Fruit fly (Drosophila melanogaster) whole organism, prepupa: ENCODE results near the gene RabX6.

Experiments used
- Blimp-1 ChIP-seq: fragments of 200-800 bp; sonication (Bioruptor generic); optimal IDR thresholded peaks from 3 replicates; lab custom pipeline; 2017; ENCODE audit warnings: missing biosample characterization, missing genetic modification characterization, mild to moderate bottlenecking, moderate library complexity, missing genetic modification reagents
- CG10631 ChIP-seq: fragments of 200-800 bp; sonication (Bioruptor generic); optimal IDR thresholded peaks from 2 replicates; lab custom pipeline; 2016; ENCODE audit warnings: missing biosample characterization, missing genetic modification characterization
- CG10669 ChIP-seq: fragments of 200-800 bp; sonication (Bioruptor generic); optimal IDR thresholded peaks from 3 replicates; lab custom pipeline; 2018; ENCODE audit warnings: missing biosample characterization, mild to moderate bottlenecking, missing genetic modification characterization, moderate library complexity
- CG11294 ChIP-seq: fragments of 200-800 bp; sonication (Bioruptor generic); IDR thresholded peaks from 2 replicates; pipeline ENCODE4 v1.3.6; 2022; ENCODE audit warnings: missing biosample characterization, missing genetic modification characterization
- CG11762 ChIP-seq: fragments of 200-800 bp; sonication (Bioruptor generic); optimal IDR thresholded peaks from 3 replicates; lab custom pipeline; 2016; ENCODE audit warnings: missing biosample characterization, missing genetic modification characterization; ENCODE audit not compliant: insufficient read depth
- CG15336 ChIP-seq: fragments of 200-800 bp; sonication (Bioruptor generic); IDR thresholded peaks from 2 replicates; pipeline ENCODE4 v1.3.6; 2022; ENCODE audit warnings: missing biosample characterization, missing genetic modification characterization
- CG1621 ChIP-seq: fragments of 200-800 bp; sonication (Bioruptor generic); optimal IDR thresholded peaks from 3 replicates; lab custom pipeline; 2018; ENCODE audit warnings: missing biosample characterization, mild to moderate bottlenecking, missing genetic modification characterization
- CG32006 ChIP-seq: fragments of 200-800 bp; sonication (Bioruptor generic); optimal IDR thresholded peaks from 3 replicates; lab custom pipeline; 2017; ENCODE audit warnings: missing biosample characterization, mild to moderate bottlenecking, missing genetic modification characterization
- CG3919 ChIP-seq: fragments of 200-800 bp; sonication (Bioruptor generic); optimal IDR thresholded peaks from 3 replicates; lab custom pipeline; 2016; ENCODE audit warnings: missing biosample characterization, missing genetic modification characterization
- CG6163 ChIP-seq: fragments of 200-800 bp; sonication (Bioruptor generic); IDR thresholded peaks from 3 replicates; pipeline ENCODE4 v1.3.6; 2022; ENCODE audit warnings: missing biosample characterization, missing genetic modification characterization
- CG6276 ChIP-seq: fragments of 200-800 bp; sonication (Bioruptor generic); optimal IDR thresholded peaks from 2 replicates; lab custom pipeline; 2017; ENCODE audit warnings: missing biosample characterization, mild to moderate bottlenecking, missing genetic modification characterization
- CG6854 ChIP-seq: fragments of 200-800 bp; sonication (Bioruptor generic); optimal IDR thresholded peaks from 2 replicates; lab custom pipeline; 2017; ENCODE audit warnings: missing biosample characterization, mild to moderate bottlenecking, missing genetic modification characterization
- CG8119 ChIP-seq: fragments of 200-800 bp; sonication (Bioruptor generic); IDR thresholded peaks from 3 replicates; pipeline ENCODE4 v1.3.6; 2022; ENCODE audit warnings: missing biosample characterization, missing genetic modification characterization
- CG8319 ChIP-seq: fragments of 200-800 bp; sonication (Bioruptor generic); optimal IDR thresholded peaks from 3 replicates; lab custom pipeline; 2016; ENCODE audit warnings: missing biosample characterization, missing genetic modification characterization
- CG8632 ChIP-seq: fragments of 200-800 bp; sonication (Bioruptor generic); optimal IDR thresholded peaks from 3 replicates; lab custom pipeline; 2016; ENCODE audit warnings: missing biosample characterization, missing genetic modification characterization
- CG9139 ChIP-seq: fragments of 200-800 bp; sonication (Bioruptor generic); optimal IDR thresholded peaks from 3 replicates; lab custom pipeline; 2017; ENCODE audit warnings: missing biosample characterization, mild to moderate bottlenecking, missing genetic modification characterization
- Eip78C ChIP-seq: fragments of 200-800 bp; sonication (Bioruptor generic); peaks from one replicate; lab custom pipeline; 2016; ENCODE audit warnings: missing biosample characterization, missing genetic modification characterization
- Eip93F ChIP-seq: fragments of 200-800 bp; sonication (Bioruptor generic); optimal IDR thresholded peaks from 2 replicates; lab custom pipeline; 2016; ENCODE audit warnings: missing biosample characterization, mild to moderate bottlenecking, missing genetic modification characterization
- Ets21C ChIP-seq: fragments of 200-800 bp; sonication (Bioruptor generic); optimal IDR thresholded peaks from 3 replicates; lab custom pipeline; 2016; ENCODE audit warnings: missing biosample characterization, missing genetic modification characterization
- Ets96B ChIP-seq: fragments of 200-800 bp; optimal IDR thresholded peaks from 2 replicates; lab custom pipeline; 2019; ENCODE audit warnings: missing biosample characterization, mild to moderate bottlenecking, missing genetic modification characterization, moderate library complexity
- Hr38 ChIP-seq: sonication (Bioruptor generic); optimal IDR thresholded peaks from 2 replicates; lab custom pipeline; 2016; ENCODE audit warnings: missing biosample characterization, missing genetic modification characterization
- Hr39 ChIP-seq: fragments of 200-800 bp; sonication (Bioruptor generic); optimal IDR thresholded peaks from 2 replicates; lab custom pipeline; 2016; ENCODE audit warnings: missing biosample characterization, missing genetic modification characterization
- Hr4 ChIP-seq: fragments of 200-800 bp; sonication (Bioruptor generic); optimal IDR thresholded peaks from 3 replicates; lab custom pipeline; 2016; ENCODE audit warnings: missing biosample characterization, missing genetic modification characterization
- Met ChIP-seq: fragments of 200-800 bp; sonication (Bioruptor generic); optimal IDR thresholded peaks from 3 replicates; lab custom pipeline; 2016; ENCODE audit warnings: missing biosample characterization, missing genetic modification characterization
- OdsH ChIP-seq: fragments of 200-800 bp; sonication (Bioruptor generic); optimal IDR thresholded peaks from 3 replicates; lab custom pipeline; 2016; ENCODE audit warnings: missing biosample characterization, missing genetic modification characterization
- Sox102F ChIP-seq: fragments of 200-800 bp; sonication (Bioruptor generic); optimal IDR thresholded peaks from 2 replicates; lab custom pipeline; 2016; ENCODE audit warnings: missing biosample characterization, mild to moderate bottlenecking, missing genetic modification characterization
- Sox15 ChIP-seq: fragments of 200-800 bp; sonication (Bioruptor generic); optimal IDR thresholded peaks from 3 replicates; lab custom pipeline; 2016; ENCODE audit warnings: missing biosample characterization, missing genetic modification characterization
- achi ChIP-seq: fragments of 200-800 bp; sonication (Bioruptor generic); optimal IDR thresholded peaks from 3 replicates; lab custom pipeline; 2016; ENCODE audit warnings: missing biosample characterization, missing genetic modification characterization
- acj6 ChIP-seq: fragments of 200-800 bp; sonication (Bioruptor generic); optimal IDR thresholded peaks from 3 replicates; lab custom pipeline; 2016; ENCODE audit warnings: missing biosample characterization, missing genetic modification characterization
- dac ChIP-seq: fragments of 200-800 bp; sonication (Bioruptor generic); optimal IDR thresholded peaks from 2 replicates; lab custom pipeline; 2017; ENCODE audit warnings: missing biosample characterization, mild to moderate bottlenecking, missing genetic modification characterization
- dsx ChIP-seq: fragments of 200-800 bp; optimal IDR thresholded peaks from 3 replicates; lab custom pipeline; 2019; ENCODE audit warnings: missing biosample characterization, mild to moderate bottlenecking, missing genetic modification characterization, moderate library complexity; ENCODE audit not compliant: poor library complexity, severe bottlenecking
- fd59A ChIP-seq: fragments of 200-800 bp; sonication (Bioruptor generic); optimal IDR thresholded peaks from 2 replicates; lab custom pipeline; 2017; ENCODE audit warnings: missing biosample characterization, mild to moderate bottlenecking, missing genetic modification characterization, missing genetic modification reagents
- fd85E ChIP-seq: fragments of 200-800 bp; sonication (Bioruptor generic); optimal IDR thresholded peaks from 3 replicates; lab custom pipeline; 2016; ENCODE audit warnings: missing biosample characterization, missing genetic modification characterization
- fkh ChIP-seq: fragments of 200-800 bp; sonication (Bioruptor generic); optimal IDR thresholded peaks from 3 replicates; lab custom pipeline; 2017; ENCODE audit warnings: missing biosample characterization, mild to moderate bottlenecking, missing genetic modification characterization, moderate library complexity
- lz ChIP-seq: fragments of 200-800 bp; sonication (Bioruptor generic); optimal IDR thresholded peaks from 3 replicates; lab custom pipeline; 2016; ENCODE audit warnings: missing biosample characterization, missing genetic modification characterization
- net ChIP-seq: fragments of 200-800 bp; sonication (Bioruptor generic); optimal IDR thresholded peaks from 3 replicates; lab custom pipeline; 2016; ENCODE audit warnings: missing biosample characterization, missing genetic modification characterization
- pdm3 ChIP-seq: fragments of 200-800 bp; sonication (Bioruptor generic); optimal IDR thresholded peaks from 3 replicates; lab custom pipeline; 2016; ENCODE audit warnings: missing biosample characterization, missing genetic modification characterization
- salr ChIP-seq, 2 experiments: fragments of 200-800 bp; sonication (Bioruptor generic); optimal IDR thresholded peaks; 3 replicates each; lab custom pipeline; 2016 to 2018; ENCODE audit warnings: missing biosample characterization in 2 of 2, missing genetic modification characterization in 2 of 2, mild to moderate bottlenecking in 1 of 2
- spab ChIP-seq: fragments of 200-800 bp; sonication (Bioruptor generic); optimal IDR thresholded peaks from 2 replicates; lab custom pipeline; 2017; ENCODE audit warnings: missing biosample characterization, mild to moderate bottlenecking, missing genetic modification characterization, missing genetic modification reagents
- ss ChIP-seq, 2 experiments: fragments of 200-800 bp; sonication (Bioruptor generic); optimal IDR thresholded peaks; 2 replicates in 1 of 2; 3 replicates in 1 of 2; lab custom pipeline; 2017 to 2018; ENCODE audit warnings: mild to moderate bottlenecking in 2 of 2, missing biosample characterization in 2 of 2, missing genetic modification characterization in 2 of 2, moderate library complexity in 1 of 2
- svp ChIP-seq: fragments of 200-800 bp; sonication (Bioruptor generic); peaks from one replicate; lab custom pipeline; 2016; ENCODE audit warnings: missing biosample characterization, missing genetic modification characterization
- topi ChIP-seq: fragments of 200-800 bp; sonication (Bioruptor generic); optimal IDR thresholded peaks from 3 replicates; lab custom pipeline; 2016; ENCODE audit warnings: missing biosample characterization, missing genetic modification characterization

RabX6 gene

dm6 chr3L:644111-644718 lies 46.1 kb upstream of the RabX6 start (continued):
- TF ChIP-seq dac (GFP tag; lab: Kevin White, UChicago) (peak; percentile 98), achi (peak; percentile 92), CG1621 (tag; lab: Kevin White, UChicago) (peak; percentile 86), ss (GFP tag; optimal IDR thresholded peaks at IDR 0.05; lab: Kevin White, UChicago) (peak; percentile 62 to 67), fd59A (peak; percentile 82), Ets96B (peak; percentile 84), CG8119 (peak; percentile 94), CG8319 (peak; percentile 81), Met (GFP tag; lab: Kevin White, UChicago) (peak; percentile 92), acj6 (GFP tag; lab: Kevin White, UChicago) (peak; percentile 94), OdsH (peak; percentile 95), CG9139 (GFP tag; lab: Kevin White, UChicago) (peak; percentile 50), Hr39 (GFP tag; lab: Kevin White, UChicago) (peak; percentile 91), CG6854 (GFP tag; lab: Kevin White, UChicago) (peak; percentile 80), salr (GFP tag; optimal IDR thresholded peaks at IDR 0.05; lab: Kevin White, UChicago) (peak; percentile 75 to 93), CG11294 (GFP tag; lab: Robert Waterston, UW) (peak; percentile 83), CG6163 (peak; percentile 96), Blimp-1 (GFP tag; lab: Kevin White, UChicago) (peak; percentile 59), pdm3 (peak; percentile 94), Hr38 (GFP tag; lab: Kevin White, UChicago) (peak; percentile 70), Sox15 (GFP tag; lab: Kevin White, UChicago) (peak; percentile 76), CG8632 (GFP tag; lab: Kevin White, UChicago) (peak; percentile 78), lz (GFP tag; lab: Kevin White, UChicago) (peak; percentile 87), Eip78C (GFP tag; lab: Kevin White, UChicago) (peak; percentile 97), net (GFP tag; lab: Kevin White, UChicago) (peak; percentile 90), Ets21C (GFP tag; lab: Kevin White, UChicago) (peak; percentile 82), CG10669 (GFP tag; lab: Kevin White, UChicago) (peak; percentile 84)

dm6 chr3L:645426-646036 lies 44.8 kb upstream of the RabX6 start:
- TF ChIP-seq CG15336 (GFP tag; lab: Robert Waterston, UW) (no peak), spab (GFP tag; lab: Kevin White, UChicago) (no peak), salr (GFP tag; optimal IDR thresholded peaks at IDR 0.05; lab: Kevin White, UChicago) (no peak), lz (GFP tag; lab: Kevin White, UChicago) (no peak), CG3919 (GFP tag; lab: Kevin White, UChicago) (no peak), achi (no peak), Ets21C (GFP tag; lab: Kevin White, UChicago) (no peak), CG1621 (tag; lab: Kevin White, UChicago) (no peak), Eip93F (GFP tag; lab: Kevin White, UChicago) (no peak), Sox102F (GFP tag; lab: Kevin White, UChicago) (no peak), Hr4 (GFP tag; lab: Kevin White, UChicago) (no peak), CG10631 (no peak), Met (GFP tag; lab: Kevin White, UChicago) (no peak), CG32006 (GFP tag; lab: Kevin White, UChicago) (no peak), fkh (GFP tag; lab: Kevin White, UChicago) (no peak), Eip78C (GFP tag; lab: Kevin White, UChicago) (no peak)
- TF ChIP-seq, all 60 proteins: peak for 0

dm6 chr3L:647529-647928 lies 42.8 kb upstream of the RabX6 start:
- TF ChIP-seq fd59A: no peak
- no peak for TF ChIP-seq CG3919 (GFP tag; lab: Kevin White, UChicago)
- no peak for TF ChIP-seq CG10631
- no peak for TF ChIP-seq CG8632 (GFP tag; lab: Kevin White, UChicago)
- TF ChIP-seq CG8119: no peak
- no peak for TF ChIP-seq CG6276 (GFP tag; lab: Kevin White, UChicago)
- no peak for TF ChIP-seq svp
- TF ChIP-seq CG11762 (GFP tag; lab: Kevin White, UChicago): no peak
- TF ChIP-seq Hr4 (GFP tag; lab: Kevin White, UChicago): no peak
- TF ChIP-seq topi (GFP tag; lab: Kevin White, UChicago): no peak
- no peak for TF ChIP-seq dsx (GFP tag; lab: Kevin White, UChicago)
- TF ChIP-seq salr (GFP tag; optimal IDR thresholded peaks at IDR 0.05; lab: Kevin White, UChicago): no peak
- TF ChIP-seq Hr38 (GFP tag; lab: Kevin White, UChicago): no peak
- TF ChIP-seq fd85E (GFP tag; lab: Kevin White, UChicago): no peak
